Worm (Caenorhabditis elegans) whole organism, L1 larva: ENCODE measurements around the gene Y41C4A.6.

ENCODE experiments used
- C16A3.4 ChIP-seq: fragments of 150-350 bp; optimal IDR thresholded peaks from 2 replicates; lab custom pipeline; 2014; ENCODE audit warnings: missing biosample characterization, missing genetic modification characterization
- C34B4.2 ChIP-seq: sonication (generic microtip); optimal IDR thresholded peaks from 2 replicates; lab custom pipeline; 2017; ENCODE audit warnings: mild to moderate bottlenecking, missing genetic modification characterization, missing compliant biosample characterization
- alr-1 ChIP-seq: fragments of 200-800 bp; sonication (Bioruptor generic); optimal IDR thresholded peaks from 2 replicates; lab custom pipeline; 2018; ENCODE audit warnings: borderline replicate concordance, mild to moderate bottlenecking, missing genetic modification characterization, missing compliant biosample characterization
- blmp-1 ChIP-seq: fragments of 150-350 bp; optimal IDR thresholded peaks from 2 replicates; lab custom pipeline; 2014; ENCODE audit warnings: missing biosample characterization, missing genetic modification characterization
- ceh-8 ChIP-seq: fragments of 200-800 bp; sonication (Bioruptor generic); optimal IDR thresholded peaks from 2 replicates; lab custom pipeline; 2018; ENCODE audit warnings: mild to moderate bottlenecking, missing genetic modification characterization, moderate library complexity, missing compliant biosample characterization
- ceh-82 ChIP-seq, 3 experiments: fragments of 150-350 bp in 1 of 3; sonication (generic microtip) in 2 of 3; optimal IDR thresholded peaks; 2 replicates each; lab custom pipeline; 2014 to 2017; ENCODE audit warnings: missing biosample characterization in 3 of 3, missing genetic modification characterization in 3 of 3
- ceh-88 ChIP-seq: fragments of 200-800 bp; sonication (Bioruptor generic); IDR thresholded peaks from 2 replicates; pipeline ENCODE4 v1.3.6; 2022; ENCODE audit warnings: missing genetic modification characterization, missing compliant biosample characterization
- dsc-1 ChIP-seq: sonication (generic microtip); optimal IDR thresholded peaks from 2 replicates; lab custom pipeline; 2016; ENCODE audit warnings: mild to moderate bottlenecking, missing genetic modification characterization, missing compliant biosample characterization
- efl-1 ChIP-seq, 4 experiments: fragments of 150-350 bp; optimal IDR thresholded peaks in 3 of 4; peaks in 1 of 4; 1 replicate in 1 of 4; 2 replicates in 3 of 4; lab custom pipeline; 2014; ENCODE audit warnings: missing biosample characterization in 2 of 4, missing genetic modification characterization in 2 of 4, missing genetic modification reagents in 2 of 4
- egl-13 ChIP-seq: sonication (generic microtip); optimal IDR thresholded peaks from 2 replicates; lab custom pipeline; 2016; ENCODE audit warnings: missing genotype, missing genetic modification reagents, missing genetic modification characterization, missing compliant biosample characterization
- elt-3 ChIP-seq, 6 experiments: fragments of 150-350 bp in 1 of 6; sonication (generic microtip); optimal IDR thresholded peaks; 2 replicates each; lab custom pipeline; 2017 to 2018; ENCODE audit warnings: missing biosample characterization in 6 of 6, missing genetic modification characterization in 6 of 6, inconsistent platforms in 1 of 6
- fkh-10 ChIP-seq: sonication (generic microtip); optimal IDR thresholded peaks from 2 replicates; lab custom pipeline; 2017; ENCODE audit warnings: missing biosample characterization, missing genetic modification reagents, missing genetic modification characterization
- grh-1 ChIP-seq: fragments of 200-800 bp; sonication (Bioruptor generic); IDR thresholded peaks from 2 replicates; pipeline ENCODE4 v1.3.6; 2022; ENCODE audit warnings: missing genetic modification reagents, missing genetic modification characterization, missing compliant biosample characterization
- hlh-4 ChIP-seq: sonication (generic microtip); optimal IDR thresholded peaks from 2 replicates; lab custom pipeline; 2016; ENCODE audit warnings: mild to moderate bottlenecking, missing genetic modification characterization, missing compliant biosample characterization
- hpl-2 ChIP-seq: fragments of 150-350 bp; optimal IDR thresholded peaks from 2 replicates; lab custom pipeline; 2014; ENCODE audit warnings: missing biosample characterization, missing genetic modification reagents, missing genetic modification characterization
- irx-1 ChIP-seq: sonication (generic microtip); optimal IDR thresholded peaks from 2 replicates; lab custom pipeline; 2016; ENCODE audit warnings: missing genetic modification characterization, missing compliant biosample characterization
- isw-1 ChIP-seq: fragments of 200-800 bp; sonication (Bioruptor generic); IDR thresholded peaks from 2 replicates; pipeline ENCODE4 v1.3.6; 2022; ENCODE audit warnings: missing genetic modification characterization, missing compliant biosample characterization
- lin-13 ChIP-seq: fragments of 150-350 bp; optimal IDR thresholded peaks from 2 replicates; lab custom pipeline; 2014; ENCODE audit warnings: missing biosample characterization, missing genetic modification reagents, missing genetic modification characterization
- lin-35 ChIP-seq, 2 experiments: fragments of 150-350 bp; optimal IDR thresholded peaks; 2 replicates each; lab custom pipeline; 2014; ENCODE audit warnings: missing biosample characterization in 2 of 2, missing genetic modification characterization in 2 of 2, missing genetic modification reagents in 2 of 2
- lsy-2 ChIP-seq, 2 experiments: fragments of 150-350 bp; optimal IDR thresholded peaks; 2 replicates each; lab custom pipeline; 2014; ENCODE audit warnings: missing biosample characterization in 2 of 2, missing genetic modification characterization in 2 of 2
- nhr-12 ChIP-seq: sonication (generic microtip); optimal IDR thresholded peaks from 2 replicates; lab custom pipeline; 2017; ENCODE audit warnings: missing biosample characterization, missing genetic modification characterization
- nhr-19 ChIP-seq: fragments of 200-800 bp; sonication (Bioruptor generic); conservative IDR thresholded peaks from 2 replicates; pipeline ENCODE4 v1.3.6; 2022; ENCODE audit warnings: missing genetic modification characterization, missing compliant biosample characterization
- nhr-28 ChIP-seq: fragments of 150-350 bp; optimal IDR thresholded peaks from 2 replicates; lab custom pipeline; 2014; ENCODE audit warnings: missing biosample characterization, missing genetic modification characterization
- nhr-47 ChIP-seq: sonication (generic microtip); optimal IDR thresholded peaks from 2 replicates; lab custom pipeline; 2016; ENCODE audit warnings: mild to moderate bottlenecking, missing genetic modification characterization, moderate library complexity, missing compliant biosample characterization
- nhr-76 ChIP-seq: sonication (generic microtip); optimal IDR thresholded peaks from 2 replicates; lab custom pipeline; 2017; ENCODE audit warnings: missing biosample characterization, missing genetic modification characterization
- nhr-77 ChIP-seq: fragments of 150-350 bp; optimal IDR thresholded peaks from 2 replicates; lab custom pipeline; 2014; ENCODE audit warnings: missing biosample characterization, missing genetic modification characterization
- nhr-85 ChIP-seq: sonication (generic microtip); peaks from one replicate; lab custom pipeline; 2016; ENCODE audit warnings: missing genetic modification characterization, inconsistent platforms, missing compliant biosample characterization
- skn-1 ChIP-seq: fragments of 150-350 bp; optimal IDR thresholded peaks from 2 replicates; lab custom pipeline; 2014; ENCODE audit warnings: missing biosample characterization, missing genetic modification characterization
- sox-4 ChIP-seq: sonication (generic microtip); optimal IDR thresholded peaks from 2 replicates; lab custom pipeline; 2016; ENCODE audit warnings: missing genetic modification characterization, missing compliant biosample characterization
- swsn-7 ChIP-seq: sonication (generic microtip); optimal IDR thresholded peaks from 2 replicates; lab custom pipeline; 2016; ENCODE audit warnings: missing genetic modification characterization, missing compliant biosample characterization
- tlp-1 ChIP-seq: fragments of 150-350 bp; optimal IDR thresholded peaks from 2 replicates; lab custom pipeline; 2014; ENCODE audit warnings: missing biosample characterization, missing genetic modification characterization
- unc-62 ChIP-seq: fragments of 150-350 bp; optimal IDR thresholded peaks from 2 replicates; lab custom pipeline; 2014; ENCODE audit warnings: missing biosample characterization, missing genetic modification reagents, missing genetic modification characterization

Gene Y41C4A.6

ce11 chrIII:11699959-11700358 lies 3.6 kb downstream of the Y41C4A.6 start, which contains the start of gene pqn-84:
pqn-84 (plus strand) TSS chrIII:11700259.
- TF ChIP-seq C34B4.2 (tag; lab: Kevin White, UChicago) (no peak), efl-1 (optimal IDR thresholded peaks at IDR 0.05; lab: Kevin White, UChicago) (no peak), efl-1 (GFP tag; optimal IDR thresholded peaks at IDR 0.05 in 1 of 2; lab: Kevin White, UChicago) (peak in 1 of 2 experiments; percentile 53), C16A3.4 (tag; lab: Kevin White, UChicago) (no peak)

ce11 chrIII:11701863-11702262 lies 5.5 kb downstream of the Y41C4A.6 start:
- TF ChIP-seq ceh-8, result peak; percentile 77
- no peak for TF ChIP-seq C34B4.2 (tag; lab: Kevin White, UChicago)

ce11 chrIII:11703006-11703775 lies 6.8 kb downstream of the Y41C4A.6 start:
- TF ChIP-seq dsc-1 (tag; lab: Kevin White, UChicago) (no peak), nhr-76 (tag; lab: Kevin White, UChicago) (no peak), lin-13 (GFP tag; lab: Kevin White, UChicago) (no peak), nhr-77 (tag; lab: Kevin White, UChicago) (no peak), grh-1 (GFP tag; lab: Robert Waterston, UW) (peak; percentile 60), nhr-12 (tag; lab: Kevin White, UChicago) (no peak), blmp-1 (peak; percentile 87), irx-1 (tag; lab: Kevin White, UChicago) (no peak), C16A3.4 (tag; lab: Kevin White, UChicago) (no peak), hlh-4 (no peak), nhr-19 (GFP tag; lab: Robert Waterston, UW) (no peak), nhr-47 (tag; lab: Kevin White, UChicago) (no peak), nhr-85 (tag; lab: Kevin White, UChicago) (peak; percentile 69)

ce11 chrIII:11703776-11704093 lies 7.4 kb downstream of the Y41C4A.6 start, which contains the start of gene col-95:
col-95 (plus strand) TSS chrIII:11703994.
- TF ChIP-seq hpl-2 (GFP tag; lab: Kevin White, UChicago) (no peak), lin-35 (GFP tag; optimal IDR thresholded peaks at IDR 0.05; lab: Kevin White, UChicago) (peak in 1 of 2 experiments; percentile 5)

ce11 chrIII:11704377-11704978 lies 8.1 kb downstream of the Y41C4A.6 start:
- TF ChIP-seq fkh-10 (no peak), swsn-7 (tag; lab: Kevin White, UChicago) (no peak), ceh-82 (tag; optimal IDR thresholded peaks at IDR 0.05; lab: Kevin White, UChicago) (no peak), alr-1 (tag; lab: Kevin White, UChicago) (no peak), lsy-2 (tag; optimal IDR thresholded peaks at IDR 0.05; lab: Kevin White, UChicago) (no peak), tlp-1 (tag; lab: Kevin White, UChicago) (no peak), C34B4.2 (tag; lab: Kevin White, UChicago) (no peak), dsc-1 (tag; lab: Kevin White, UChicago) (no peak), skn-1 (tag; lab: Kevin White, UChicago) (no peak), unc-62 (GFP tag; lab: Kevin White, UChicago) (no peak), isw-1 (GFP tag; lab: Robert Waterston, UW) (no peak), elt-3 (tag; optimal IDR thresholded peaks at IDR 0.05; lab: Kevin White, UChicago) (no peak), sox-4 (tag; lab: Kevin White, UChicago) (no peak), nhr-28 (no peak), egl-13 (tag; lab: Kevin White, UChicago) (no peak), ceh-8 (no peak), ceh-88 (no peak)
